Worm (Caenorhabditis elegans): ENCODE data around the gene ubq-1.

The ubq-1 gene

ce11 chrIII:5950756-5951345 lies 10.8 kb downstream of the ubq-1 start:
- TF ChIP-seq attf-4 (tag; optimal IDR thresholded peaks at IDR 0.05) (no peak), nhr-6 (tag; optimal IDR thresholded peaks at IDR 0.05) (no peak), nhr-111 (GFP tag; optimal IDR thresholded peaks at IDR 0.05) (no peak), sdz-12 (GFP tag; optimal IDR thresholded peaks at IDR 0.05) (no peak), mes-2 (tag; optimal IDR thresholded peaks at IDR 0.05; ENCODE audit: poor library complexity, severe bottlenecking) (peak; percentile 32), zip-11 (GFP tag; IDR thresholded peaks at IDR 0.05) (no peak), hlh-11 (tag; optimal IDR thresholded peaks at IDR 0.05) (peak; percentile 42), cey-2 (tag; optimal IDR thresholded peaks at IDR 0.05; ENCODE audit: borderline replicate concordance, insufficient read depth) (no peak), ceh-32 (tag; optimal IDR thresholded peaks at IDR 0.05; ENCODE audit: poor library complexity) (no peak), dmd-6 (GFP tag; IDR thresholded peaks at IDR 0.05) (no peak), tra-1 (GFP tag; IDR thresholded peaks at IDR 0.05) (no peak), pqm-1 (tag; optimal IDR thresholded peaks at IDR 0.05) (peak; percentile 12), Y105C5A.15 (GFP tag; IDR thresholded peaks at IDR 0.05) (no peak), daf-19 (GFP tag; conservative IDR thresholded peaks at IDR 0.05) (no peak), snpc-4 (tag; optimal IDR thresholded peaks at IDR 0.05) (no peak), fos-1 (tag; optimal IDR thresholded peaks at IDR 0.05) (no peak), nhr-48 (tag; optimal IDR thresholded peaks at IDR 0.05) (no peak), mep-1 (tag; optimal IDR thresholded peaks at IDR 0.05) (no peak), Y48G9A.11 (GFP tag; IDR thresholded peaks at IDR 0.05) (no peak), lin-1 (GFP tag; IDR thresholded peaks at IDR 0.05) (0 out of 2 replicates have a peak, but pooled peaks have one; percentile 20), ctbp-1 (GFP tag; IDR thresholded peaks at IDR 0.05) (no peak), unc-62 (GFP tag; optimal IDR thresholded peaks at IDR 0.05 in 1 of 2) (peak in 1 of 2 experiments; percentile 93), unc-62 (tag; optimal IDR thresholded peaks at IDR 0.05) (no peak), ceh-44 (GFP tag; IDR thresholded peaks at IDR 0.05) (no peak), dmd-8 (GFP tag; IDR thresholded peaks at IDR 0.05) (no peak), ceh-62 (tag; optimal IDR thresholded peaks at IDR 0.05) (no peak), nhr-76 (tag; optimal IDR thresholded peaks at IDR 0.05) (no peak), fkh-10 (GFP tag; optimal IDR thresholded peaks at IDR 0.05) (no peak), hlh-30 (tag; optimal IDR thresholded peaks at IDR 0.05; ENCODE audit: insufficient read depth) (peak; percentile 15), daf-8 (GFP tag; IDR thresholded peaks at IDR 0.05) (no peak), saeg-2 (GFP tag; IDR thresholded peaks at IDR 0.05) (no peak), mdt-29 (GFP tag; IDR thresholded peaks at IDR 0.05) (no peak), nhr-41 (GFP tag; IDR thresholded peaks at IDR 0.05) (no peak), rbr-2 (tag; optimal IDR thresholded peaks at IDR 0.05) (no peak), daf-12 (tag; optimal IDR thresholded peaks at IDR 0.05) (no peak), php-3 (GFP tag; IDR thresholded peaks at IDR 0.05) (peak; percentile 14; the same call in 1 of the 2 replicates), nhr-28 (tag; optimal IDR thresholded peaks at IDR 0.05) (peak; percentile 8), snpc-1.2 (GFP tag; IDR thresholded peaks at IDR 0.05) (no peak), zfp-3 (GFP tag; conservative IDR thresholded peaks at IDR 0.05) (no peak), lin-29 (GFP tag; IDR thresholded peaks at IDR 0.05) (no peak), ZK546.5 (tag; optimal IDR thresholded peaks at IDR 0.05) (no peak), daf-16 (GFP tag; optimal IDR thresholded peaks at IDR 0.05) (no peak), daf-16 (tag; optimal IDR thresholded peaks at IDR 0.05) (peak; percentile 55), hmg-1.1 (GFP tag; IDR thresholded peaks at IDR 0.05) (peak; percentile 26; the same call in 1 of the 2 replicates), mxl-2 (GFP tag; conservative IDR thresholded peaks at IDR 0.05) (no peak), Y5F2A.4 (GFP tag; optimal IDR thresholded peaks at IDR 0.05) (no peak), aha-1 (tag) (no peak), lin-39 (tag; optimal IDR thresholded peaks at IDR 0.05) (no peak), egl-27 (tag; optimal IDR thresholded peaks at IDR 0.05) (no peak), lim-7 (GFP tag; IDR thresholded peaks at IDR 0.05) (no peak), madf-5 (GFP tag; IDR thresholded peaks at IDR 0.05) (0 out of 4 replicates have a peak, but pooled peaks have one; percentile 25 to 49), lin-15B (tag; optimal IDR thresholded peaks at IDR 0.05) (no peak)
